Fruit fly (Drosophila melanogaster): ENCODE measurements around the gene Uch-L5.

DNA sequence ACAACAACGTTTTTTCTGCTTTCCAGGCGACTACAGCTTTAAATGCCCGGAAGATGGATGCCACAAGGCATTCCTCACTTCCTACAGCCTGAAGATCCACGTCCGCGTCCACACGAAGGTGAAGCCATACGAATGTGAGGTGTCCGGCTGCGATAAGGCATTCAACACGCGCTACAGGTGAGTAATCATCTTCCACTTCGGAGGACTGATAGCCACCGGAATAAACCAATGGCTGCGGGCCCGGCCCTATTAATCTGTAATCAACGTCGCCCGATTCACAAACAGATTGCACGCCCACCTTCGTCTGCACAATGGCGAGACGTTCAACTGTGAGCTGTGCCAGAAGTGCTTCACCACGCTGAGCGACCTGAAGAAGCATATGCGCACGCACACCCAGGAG, 40.9 kb downstream of the Uch-L5 start:
- TF ChIP-seq Gsc (GFP tag; IDR thresholded peaks at IDR 0.05): no peak
- no peak for TF ChIP-seq Abd-B (GFP tag; optimal IDR thresholded peaks at IDR 0.05)
- no peak for TF ChIP-seq klu (GFP tag; IDR thresholded peaks at IDR 0.05)
- no peak for TF ChIP-seq CG17829 (tag; optimal IDR thresholded peaks at IDR 0.05)
